Worm (Caenorhabditis elegans) whole organism, L1 larva: ENCODE results near the gene fbxb-98.
A peak's percentile ranks its signal among the peaks of the same experiment; 100 is the strongest.

Experiments
- C34B4.2 ChIP-seq: sonication (generic microtip); optimal IDR thresholded peaks from 2 replicates; lab custom pipeline; 2017; ENCODE audit warnings: mild to moderate bottlenecking, missing genetic modification characterization, missing compliant biosample characterization
- Y116A8C.19 ChIP-seq: sonication (generic microtip); optimal IDR thresholded peaks from 2 replicates; lab custom pipeline; 2016; ENCODE audit warnings: missing compliant biosample characterization, missing genetic modification characterization, borderline replicate concordance
- alr-1 ChIP-seq: fragments of 200-800 bp; sonication (Bioruptor generic); optimal IDR thresholded peaks from 2 replicates; lab custom pipeline; 2018; ENCODE audit warnings: borderline replicate concordance, mild to moderate bottlenecking, missing genetic modification characterization, missing compliant biosample characterization
- blmp-1 ChIP-seq: fragments of 150-350 bp; optimal IDR thresholded peaks from 2 replicates; lab custom pipeline; 2014; ENCODE audit warnings: missing biosample characterization, missing genetic modification characterization
- ceh-63 ChIP-seq: fragments of 200-800 bp; sonication (Bioruptor generic); optimal IDR thresholded peaks from 2 replicates; lab custom pipeline; 2018; ENCODE audit warnings: mild to moderate bottlenecking, missing genetic modification characterization, missing compliant biosample characterization
- ceh-8 ChIP-seq: fragments of 200-800 bp; sonication (Bioruptor generic); optimal IDR thresholded peaks from 2 replicates; lab custom pipeline; 2018; ENCODE audit warnings: mild to moderate bottlenecking, missing genetic modification characterization, moderate library complexity, missing compliant biosample characterization
- ceh-82 ChIP-seq, 3 experiments: fragments of 150-350 bp in 1 of 3; sonication (generic microtip) in 2 of 3; optimal IDR thresholded peaks; 2 replicates each; lab custom pipeline; 2014 to 2017; ENCODE audit warnings: missing biosample characterization in 3 of 3, missing genetic modification characterization in 3 of 3
- ceh-88 ChIP-seq: fragments of 200-800 bp; sonication (Bioruptor generic); IDR thresholded peaks from 2 replicates; pipeline ENCODE4 v1.3.6; 2022; ENCODE audit warnings: missing genetic modification characterization, missing compliant biosample characterization
- dpl-1 ChIP-seq, 3 experiments: fragments of 150-350 bp in 2 of 3; sonication (generic microtip) in 1 of 3; optimal IDR thresholded peaks; 2 replicates each; lab custom pipeline; 2014 to 2017; ENCODE audit warnings: missing biosample characterization in 3 of 3, missing genetic modification characterization in 3 of 3, missing genetic modification reagents in 3 of 3
- dsc-1 ChIP-seq: sonication (generic microtip); optimal IDR thresholded peaks from 2 replicates; lab custom pipeline; 2016; ENCODE audit warnings: mild to moderate bottlenecking, missing genetic modification characterization, missing compliant biosample characterization
- efl-1 ChIP-seq, 4 experiments: fragments of 150-350 bp; optimal IDR thresholded peaks in 3 of 4; peaks in 1 of 4; 1 replicate in 1 of 4; 2 replicates in 3 of 4; lab custom pipeline; 2014; ENCODE audit warnings: missing biosample characterization in 2 of 4, missing genetic modification characterization in 2 of 4, missing genetic modification reagents in 2 of 4
- egl-13 ChIP-seq: sonication (generic microtip); optimal IDR thresholded peaks from 2 replicates; lab custom pipeline; 2016; ENCODE audit warnings: missing genotype, missing genetic modification reagents, missing genetic modification characterization, missing compliant biosample characterization
- egl-27 ChIP-seq, 2 experiments: fragments of 150-350 bp in 1 of 2; sonication (generic microtip); optimal IDR thresholded peaks; 3 replicates each; lab custom pipeline; 2017 to 2018; ENCODE audit warnings: missing biosample characterization in 2 of 2, missing genetic modification characterization in 2 of 2, missing genetic modification reagents in 2 of 2
- elt-2 ChIP-seq: sonication (generic microtip); optimal IDR thresholded peaks from 2 replicates; lab custom pipeline; 2016; ENCODE audit warnings: missing genetic modification characterization, mild to moderate bottlenecking, inconsistent platforms, missing compliant biosample characterization, missing genetic modification reagents
- elt-3 ChIP-seq, 6 experiments: fragments of 150-350 bp in 1 of 6; sonication (generic microtip); optimal IDR thresholded peaks; 2 replicates each; lab custom pipeline; 2017 to 2018; ENCODE audit warnings: missing biosample characterization in 6 of 6, missing genetic modification characterization in 6 of 6, inconsistent platforms in 1 of 6
- fkh-4 ChIP-seq: sonication (generic microtip); optimal IDR thresholded peaks from 2 replicates; lab custom pipeline; 2016; ENCODE audit warnings: missing compliant biosample characterization, missing genetic modification characterization, borderline replicate concordance
- hlh-4 ChIP-seq: sonication (generic microtip); optimal IDR thresholded peaks from 2 replicates; lab custom pipeline; 2016; ENCODE audit warnings: mild to moderate bottlenecking, missing genetic modification characterization, missing compliant biosample characterization
- isw-1 ChIP-seq: fragments of 200-800 bp; sonication (Bioruptor generic); IDR thresholded peaks from 2 replicates; pipeline ENCODE4 v1.3.6; 2022; ENCODE audit warnings: missing genetic modification characterization, missing compliant biosample characterization
- jun-1 ChIP-seq: fragments of 150-350 bp; optimal IDR thresholded peaks from 2 replicates; lab custom pipeline; 2014; ENCODE audit warnings: missing biosample characterization, missing genetic modification reagents, missing genetic modification characterization
- lin-35 ChIP-seq, 2 experiments: fragments of 150-350 bp; optimal IDR thresholded peaks; 2 replicates each; lab custom pipeline; 2014; ENCODE audit warnings: missing biosample characterization in 2 of 2, missing genetic modification characterization in 2 of 2, missing genetic modification reagents in 2 of 2
- lin-39 ChIP-seq: fragments of 150-350 bp; optimal IDR thresholded peaks from 2 replicates; lab custom pipeline; 2014; ENCODE audit warnings: missing biosample characterization, missing genetic modification reagents, missing genetic modification characterization
- lsy-2 ChIP-seq, 2 experiments: fragments of 150-350 bp; optimal IDR thresholded peaks; 2 replicates each; lab custom pipeline; 2014; ENCODE audit warnings: missing biosample characterization in 2 of 2, missing genetic modification characterization in 2 of 2
- mab-9 ChIP-seq: fragments of 200-800 bp; sonication (Bioruptor generic); IDR thresholded peaks from 2 replicates; pipeline ENCODE4 v1.3.6; 2022; ENCODE audit warnings: missing genetic modification reagents, missing genetic modification characterization, missing compliant biosample characterization
- mdl-1 ChIP-seq, 2 experiments: fragments of 150-350 bp; optimal IDR thresholded peaks; 2 replicates each; lab custom pipeline; 2014 to 2017; ENCODE audit warnings: missing biosample characterization in 2 of 2, missing genetic modification characterization in 2 of 2, inconsistent platforms in 1 of 2
- mef-2 ChIP-seq: fragments of 150-350 bp; optimal IDR thresholded peaks from 2 replicates; lab custom pipeline; 2014; ENCODE audit warnings: missing biosample characterization, missing genetic modification characterization
- mep-1 ChIP-seq: fragments of 150-350 bp; optimal IDR thresholded peaks from 2 replicates; lab custom pipeline; 2014; ENCODE audit warnings: missing biosample characterization, missing genetic modification characterization
- nhr-11 ChIP-seq: fragments of 150-350 bp; optimal IDR thresholded peaks from 2 replicates; lab custom pipeline; 2014; ENCODE audit warnings: missing biosample characterization, missing genetic modification characterization
- nhr-12 ChIP-seq: sonication (generic microtip); optimal IDR thresholded peaks from 2 replicates; lab custom pipeline; 2017; ENCODE audit warnings: missing biosample characterization, missing genetic modification characterization
- nhr-19 ChIP-seq: fragments of 200-800 bp; sonication (Bioruptor generic); conservative IDR thresholded peaks from 2 replicates; pipeline ENCODE4 v1.3.6; 2022; ENCODE audit warnings: missing genetic modification characterization, missing compliant biosample characterization
- nhr-20 ChIP-seq: sonication (generic microtip); optimal IDR thresholded peaks from 2 replicates; lab custom pipeline; 2016; ENCODE audit warnings: mild to moderate bottlenecking, missing genetic modification characterization, missing compliant biosample characterization
- nhr-28 ChIP-seq: fragments of 150-350 bp; optimal IDR thresholded peaks from 2 replicates; lab custom pipeline; 2014; ENCODE audit warnings: missing biosample characterization, missing genetic modification characterization
- nhr-47 ChIP-seq: sonication (generic microtip); optimal IDR thresholded peaks from 2 replicates; lab custom pipeline; 2016; ENCODE audit warnings: mild to moderate bottlenecking, missing genetic modification characterization, moderate library complexity, missing compliant biosample characterization
- nhr-71 ChIP-seq: sonication (generic microtip); optimal IDR thresholded peaks from 2 replicates; lab custom pipeline; 2016; ENCODE audit warnings: mild to moderate bottlenecking, missing genetic modification characterization, moderate library complexity, missing compliant biosample characterization
- nhr-77 ChIP-seq: fragments of 150-350 bp; optimal IDR thresholded peaks from 2 replicates; lab custom pipeline; 2014; ENCODE audit warnings: missing biosample characterization, missing genetic modification characterization
- nhr-90 ChIP-seq: sonication (generic microtip); optimal IDR thresholded peaks from 2 replicates; lab custom pipeline; 2016; ENCODE audit warnings: mild to moderate bottlenecking, missing genetic modification characterization, missing compliant biosample characterization; ENCODE audit not compliant: poor library complexity
- rnt-1 ChIP-seq: sonication (generic microtip); optimal IDR thresholded peaks from 2 replicates; lab custom pipeline; 2016; ENCODE audit warnings: mild to moderate bottlenecking, missing genetic modification characterization, moderate library complexity, missing compliant biosample characterization
- sox-4 ChIP-seq: sonication (generic microtip); optimal IDR thresholded peaks from 2 replicates; lab custom pipeline; 2016; ENCODE audit warnings: missing genetic modification characterization, missing compliant biosample characterization
- unc-130 ChIP-seq: fragments of 150-350 bp; optimal IDR thresholded peaks from 2 replicates; lab custom pipeline; 2017; ENCODE audit warnings: missing biosample characterization, missing genetic modification characterization, inconsistent platforms
- unc-30 ChIP-seq: sonication (generic microtip); optimal IDR thresholded peaks from 2 replicates; lab custom pipeline; 2017; ENCODE audit warnings: missing biosample characterization, missing genetic modification characterization
- unc-62 ChIP-seq: fragments of 150-350 bp; optimal IDR thresholded peaks from 2 replicates; lab custom pipeline; 2014; ENCODE audit warnings: missing biosample characterization, missing genetic modification reagents, missing genetic modification characterization
- unc-86 ChIP-seq: sonication (generic microtip); optimal IDR thresholded peaks from 2 replicates; lab custom pipeline; 2016; ENCODE audit warnings: missing genetic modification characterization, missing compliant biosample characterization
- unc-98 ChIP-seq: fragments of 200-800 bp; sonication (Bioruptor generic); IDR thresholded peaks from 2 replicates; pipeline ENCODE4 v1.3.6; 2022; ENCODE audit warnings: missing genetic modification characterization, missing compliant biosample characterization
- vab-15 ChIP-seq: sonication (generic microtip); optimal IDR thresholded peaks from 2 replicates; lab custom pipeline; 2017; ENCODE audit warnings: missing genotype, mild to moderate bottlenecking, missing genetic modification characterization, missing compliant biosample characterization
- xbp-1 ChIP-seq: sonication (generic microtip); optimal IDR thresholded peaks from 2 replicates; lab custom pipeline; 2016; ENCODE audit warnings: missing genetic modification characterization, missing compliant biosample characterization

Gene fbxb-98

DNA sequence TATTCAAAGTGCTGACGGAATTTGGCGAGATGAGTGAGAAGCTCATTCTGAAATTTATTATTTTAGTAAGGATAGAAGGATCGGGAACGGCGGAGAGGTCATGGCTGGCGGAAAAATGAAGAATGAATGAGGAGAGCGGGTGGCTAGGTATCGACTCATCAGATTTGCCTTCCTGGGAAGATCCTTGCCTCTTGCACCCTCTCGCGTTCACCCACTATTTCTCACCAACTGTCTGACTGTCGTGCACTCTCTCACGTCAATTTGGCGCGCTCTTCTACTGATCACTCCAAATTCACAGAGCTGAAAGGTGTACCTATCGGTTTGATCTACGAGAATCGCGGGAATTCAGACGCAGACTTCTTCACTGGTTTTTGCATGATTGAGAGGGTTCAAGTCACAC lies 14.3 kb upstream of the fbxb-98 start, which contains the start of gene fbxb-97:
Gene fbxb-97 (minus strand): TSS at position 53 of the 400 bp plus-strand sequence.
- TF ChIP-seq nhr-20 (tag; lab: Kevin White, UChicago) (no peak), efl-1 (optimal IDR thresholded peaks at IDR 0.05; lab: Kevin White, UChicago) (peak in 1 of 2 experiments; percentile 48), efl-1 (GFP tag; optimal IDR thresholded peaks at IDR 0.05 in 1 of 2; lab: Kevin White, UChicago) (no peak)

DNA sequence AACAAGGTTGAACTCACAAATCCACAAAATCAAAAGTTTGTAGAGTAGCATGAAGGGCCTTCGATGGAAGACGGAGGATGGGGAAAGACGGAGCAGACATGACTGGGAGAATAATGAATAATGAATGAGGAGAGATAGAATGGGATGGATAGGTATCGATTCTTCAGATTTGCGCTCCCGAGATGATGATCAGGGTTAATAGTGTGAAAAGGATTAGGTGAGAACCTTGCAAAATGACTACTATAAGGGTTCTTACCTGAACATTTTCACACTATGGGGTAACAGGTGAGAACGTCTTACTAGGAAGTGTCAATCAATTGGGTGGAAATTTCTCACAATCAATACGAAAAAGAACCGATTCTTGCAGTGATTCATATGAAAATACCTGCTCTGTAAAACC lies 12.1 kb upstream of the fbxb-98 start, which contains the start of gene fbxb-96:
Gene fbxb-96 (minus strand): TSS at position 101 of the 400 bp plus-strand sequence.
- TF ChIP-seq nhr-12 (tag; lab: Kevin White, UChicago) (no peak), fkh-4 (tag; lab: Kevin White, UChicago) (no peak), nhr-11 (tag; lab: Kevin White, UChicago) (no peak), nhr-90 (no peak), nhr-20 (tag; lab: Kevin White, UChicago) (no peak), lin-35 (GFP tag; optimal IDR thresholded peaks at IDR 0.05; lab: Kevin White, UChicago) (no peak)
- TF ChIP-seq, all 84 proteins: peak for 0

ce11 chrII:1850840-1851294 lies 11.6 kb upstream of the fbxb-98 start, which contains the start of gene C52E2.3:
Gene C52E2.3 (plus strand): TSS chrII:1851244.
- peak in 5 of 6 experiments; percentile 56 to 80 (median 70) for TF ChIP-seq elt-3 (tag; optimal IDR thresholded peaks at IDR 0.05; lab: Kevin White, UChicago)
- peak; percentile 81 for TF ChIP-seq elt-2 (tag; lab: Kevin White, UChicago)
- peak; percentile 26 for TF ChIP-seq blmp-1 (tag; lab: Kevin White, UChicago)
- no peak for TF ChIP-seq unc-62 (GFP tag; lab: Kevin White, UChicago)

- TF ChIP-seq sox-4 (tag; lab: Kevin White, UChicago): no peak
- no peak for TF ChIP-seq mef-2
- TF ChIP-seq ceh-88 (GFP tag; lab: Robert Waterston, UW): no peak
- TF ChIP-seq egl-27 (tag; optimal IDR thresholded peaks at IDR 0.05; lab: Kevin White, UChicago): no peak
- TF ChIP-seq ceh-82 (tag; optimal IDR thresholded peaks at IDR 0.05; lab: Kevin White, UChicago): no peak
- peak; percentile 92 for TF ChIP-seq jun-1 (tag; lab: Kevin White, UChicago)
- no peak for TF ChIP-seq ceh-8 (GFP tag; lab: Kevin White, UChicago)
- TF ChIP-seq lsy-2 (tag; optimal IDR thresholded peaks at IDR 0.05; lab: Kevin White, UChicago): peak in 1 of 2 experiments; percentile 34
- TF ChIP-seq unc-130 (tag; lab: Kevin White, UChicago): no peak
- no peak for TF ChIP-seq ceh-63 (GFP tag; lab: Kevin White, UChicago)
- TF ChIP-seq unc-30 (tag; lab: Kevin White, UChicago): no peak
- TF ChIP-seq mab-9 (GFP tag; lab: Robert Waterston, UW): no peak
- no peak for TF ChIP-seq Y116A8C.19
- peak; percentile 43; the same call in 1 of the 2 replicates for TF ChIP-seq nhr-19
- TF ChIP-seq mdl-1 (tag; optimal IDR thresholded peaks at IDR 0.05; lab: Kevin White, UChicago): peak in 1 of 2 experiments; percentile 7
- TF ChIP-seq xbp-1 (tag; lab: Kevin White, UChicago): no peak
- TF ChIP-seq nhr-28: no peak
- no peak for TF ChIP-seq efl-1 (optimal IDR thresholded peaks at IDR 0.05; lab: Kevin White, UChicago)
- peak in 1 of 2 experiments; percentile 35 for TF ChIP-seq efl-1 (GFP tag; optimal IDR thresholded peaks at IDR 0.05 in 1 of 2; lab: Kevin White, UChicago)
- TF ChIP-seq nhr-11 (tag; lab: Kevin White, UChicago): no peak
- no peak for TF ChIP-seq dsc-1 (tag; lab: Kevin White, UChicago)
- TF ChIP-seq egl-13: no peak
- no peak for TF ChIP-seq alr-1 (tag; lab: Kevin White, UChicago)
- TF ChIP-seq mep-1 (tag; lab: Kevin White, UChicago): no peak
- TF ChIP-seq nhr-47 (tag; lab: Kevin White, UChicago): no peak
- no peak for TF ChIP-seq nhr-71 (tag; lab: Kevin White, UChicago)
- peak; percentile 58 for TF ChIP-seq nhr-20 (tag; lab: Kevin White, UChicago)
- no peak for TF ChIP-seq isw-1 (GFP tag; lab: Robert Waterston, UW)
- no peak for TF ChIP-seq lin-39 (tag; lab: Kevin White, UChicago)
- no peak for TF ChIP-seq hlh-4 (tag; lab: Kevin White, UChicago)
- TF ChIP-seq C34B4.2 (tag; lab: Kevin White, UChicago): no peak
- no peak for TF ChIP-seq vab-15 (tag; lab: Kevin White, UChicago)
- no peak for TF ChIP-seq rnt-1
- no peak for TF ChIP-seq unc-62 (GFP tag; lab: Kevin White, UChicago)
- no peak for TF ChIP-seq unc-86 (tag; lab: Kevin White, UChicago)
- TF ChIP-seq dpl-1 (GFP tag; optimal IDR thresholded peaks at IDR 0.05; lab: Kevin White, UChicago): no peak
- TF ChIP-seq blmp-1 (tag; lab: Kevin White, UChicago): peak; percentile 40
- no peak for TF ChIP-seq nhr-77
- no peak for TF ChIP-seq unc-98
Measured at ce11 chrII:1851716-1852115, 10.7 kb upstream of the fbxb-98 start.
